Fruit fly (Drosophila melanogaster) whole organism, embryonic: ENCODE data around the gene CG15019.

Experiments used
- Aef1 ChIP-seq: fragments of 200-800 bp; sonication (Bioruptor generic); IDR thresholded peaks from 3 replicates; pipeline ENCODE4 v1.3.6; 2022; ENCODE audit warnings: missing biosample characterization, missing genetic modification characterization
- Atf-2 ChIP-seq: fragments of 200-800 bp; sonication (Bioruptor generic); optimal IDR thresholded peaks from 2 replicates; lab custom pipeline; 2016; ENCODE audit warnings: missing biosample characterization, missing genetic modification characterization
- B-H2 ChIP-seq: fragments of 200-800 bp; sonication (Bioruptor generic); optimal IDR thresholded peaks from 2 replicates; lab custom pipeline; 2018; ENCODE audit warnings: missing biosample characterization, mild to moderate bottlenecking, missing genetic modification characterization
- CG12155 ChIP-seq: fragments of 200-800 bp; sonication (Bioruptor generic); optimal IDR thresholded peaks from 3 replicates; lab custom pipeline; 2016; ENCODE audit warnings: missing biosample characterization, missing genetic modification characterization
- CG14050 ChIP-seq: fragments of 200-800 bp; sonication (Bioruptor generic); IDR thresholded peaks from 3 replicates; pipeline ENCODE4 v1.3.6; 2022; ENCODE audit warnings: missing biosample characterization, missing genetic modification characterization
- CG14667 ChIP-seq: fragments of 200-800 bp; sonication (Bioruptor generic); IDR thresholded peaks from 2 replicates; pipeline ENCODE4 v1.3.6; 2022; ENCODE audit warnings: missing biosample characterization, missing genetic modification characterization
- CG14710 ChIP-seq: fragments of 200-800 bp; sonication (Bioruptor generic); optimal IDR thresholded peaks from 3 replicates; lab custom pipeline; 2019; ENCODE audit warnings: missing biosample characterization, mild to moderate bottlenecking, missing genetic modification characterization, moderate library complexity
- CG15514 ChIP-seq: fragments of 200-800 bp; sonication (Bioruptor generic); optimal IDR thresholded peaks from 3 replicates; lab custom pipeline; 2017; ENCODE audit warnings: missing biosample characterization, missing genetic modification characterization, mild to moderate bottlenecking, moderate library complexity, missing genetic modification reagents
- CG17186 ChIP-seq: fragments of 200-800 bp; sonication (Bioruptor generic); optimal IDR thresholded peaks from 3 replicates; lab custom pipeline; 2017; ENCODE audit warnings: missing biosample characterization, missing genetic modification reagents, missing genetic modification characterization
- CG1792 ChIP-seq: fragments of 200-800 bp; sonication (Bioruptor generic); optimal IDR thresholded peaks from 2 replicates; lab custom pipeline; 2016; ENCODE audit warnings: missing biosample characterization, missing genetic modification characterization
- CG3163 ChIP-seq: fragments of 200-800 bp; sonication (Bioruptor generic); optimal IDR thresholded peaks from 3 replicates; lab custom pipeline; 2016; ENCODE audit warnings: missing biosample characterization, missing genetic modification characterization
- CG3847 ChIP-seq: fragments of 200-800 bp; sonication (Bioruptor generic); IDR thresholded peaks from 2 replicates; pipeline ENCODE4 v1.3.6; 2022; ENCODE audit warnings: missing biosample characterization, missing genetic modification characterization
- CG7963 ChIP-seq: fragments of 200-800 bp; sonication (Bioruptor generic); IDR thresholded peaks from 3 replicates; pipeline ENCODE4 v1.3.6; 2022; ENCODE audit warnings: missing biosample characterization, missing genetic modification characterization; ENCODE audit not compliant: partially characterized antibody
- Dip2 ChIP-seq: fragments of 200-800 bp; sonication (Bioruptor generic); IDR thresholded peaks from 2 replicates; pipeline ENCODE4 v1.3.6; 2022; ENCODE audit warnings: missing biosample characterization, missing genetic modification characterization
- Drgx ChIP-seq: fragments of 200-800 bp; sonication (Bioruptor generic); IDR thresholded peaks from 2 replicates; pipeline ENCODE4 v1.3.6; 2022; ENCODE audit warnings: missing biosample characterization, missing genetic modification characterization
- GATAe ChIP-seq: fragments of 200-800 bp; sonication (Bioruptor generic); conservative IDR thresholded peaks from 2 replicates; pipeline ENCODE4 v1.3.6; 2022; ENCODE audit warnings: missing biosample characterization, missing genetic modification characterization
- Hr39 ChIP-seq: fragments of >200 bp; optimal IDR thresholded peaks from 2 replicates; lab custom pipeline; 2017
- Hr78 ChIP-seq, 2 experiments: fragments of 200-800 bp in 1 of 2; fragments of >200 bp in 1 of 2; sonication (Bioruptor generic) in 1 of 2; optimal IDR thresholded peaks; 2 replicates each; lab custom pipeline; 2017 to 2019; ENCODE audit warnings: missing biosample characterization in 2 of 2, missing genetic modification characterization in 2 of 2, mild to moderate bottlenecking in 1 of 2, moderate library complexity in 1 of 2
- Lim3 ChIP-seq: fragments of 200-800 bp; sonication (Bioruptor generic); IDR thresholded peaks from 2 replicates; pipeline ENCODE4 v1.3.6; 2022; ENCODE audit warnings: missing biosample characterization, missing genetic modification characterization
- Oli ChIP-seq: fragments of 200-800 bp; sonication (Bioruptor generic); optimal IDR thresholded peaks from 2 replicates; lab custom pipeline; 2018; ENCODE audit warnings: missing biosample characterization, mild to moderate bottlenecking, missing genetic modification characterization, moderate library complexity
- Ssrp ChIP-seq: fragments of 200-800 bp; sonication (Bioruptor generic); optimal IDR thresholded peaks from 2 replicates; lab custom pipeline; 2018; ENCODE audit warnings: missing biosample characterization, mild to moderate bottlenecking, missing genetic modification characterization, moderate library complexity
- TFAM ChIP-seq: fragments of 200-800 bp; sonication (Bioruptor generic); optimal IDR thresholded peaks from 2 replicates; lab custom pipeline; 2017; ENCODE audit warnings: missing biosample characterization, missing genetic modification characterization, inconsistent platforms
- Xrp1 ChIP-seq: fragments of 200-800 bp; sonication (Bioruptor generic); IDR thresholded peaks from 2 replicates; pipeline ENCODE4 v1.3.6; 2022; ENCODE audit warnings: missing biosample characterization, missing genetic modification characterization
- ab ChIP-seq: fragments of 200-800 bp; sonication (Bioruptor generic); optimal IDR thresholded peaks from 2 replicates; lab custom pipeline; 2016; ENCODE audit warnings: missing biosample characterization, missing genetic modification characterization
- ase ChIP-seq: fragments of 200-800 bp; sonication (Bioruptor generic); IDR thresholded peaks from 3 replicates; pipeline ENCODE4 v1.3.6; 2022; ENCODE audit warnings: missing biosample characterization, missing genetic modification characterization
- bigmax ChIP-seq: fragments of 200-800 bp; sonication (Bioruptor generic); optimal IDR thresholded peaks from 2 replicates; lab custom pipeline; 2018; ENCODE audit warnings: missing biosample characterization, mild to moderate bottlenecking, missing genetic modification characterization
- cg ChIP-seq: fragments of 200-800 bp; sonication (Bioruptor generic); optimal IDR thresholded peaks from 3 replicates; lab custom pipeline; 2019; ENCODE audit warnings: missing biosample characterization, mild to moderate bottlenecking, missing genetic modification characterization, moderate library complexity
- chn ChIP-seq: fragments of 200-800 bp; sonication (Bioruptor generic); optimal IDR thresholded peaks from 2 replicates; lab custom pipeline; 2016; ENCODE audit warnings: missing biosample characterization, missing genetic modification characterization
- corto ChIP-seq: fragments of 200-800 bp; sonication (Bioruptor generic); optimal IDR thresholded peaks from 2 replicates; lab custom pipeline; 2016; ENCODE audit warnings: missing biosample characterization, mild to moderate bottlenecking, missing genetic modification characterization, moderate library complexity
- crc ChIP-seq: fragments of 200-800 bp; sonication (Bioruptor generic); optimal IDR thresholded peaks from 2 replicates; lab custom pipeline; 2016; ENCODE audit warnings: missing biosample characterization, missing genetic modification characterization
- ewg ChIP-seq: fragments of 200-800 bp; sonication (Bioruptor generic); optimal IDR thresholded peaks from 3 replicates; lab custom pipeline; 2017; ENCODE audit warnings: mild to moderate bottlenecking, missing biosample characterization, missing genetic modification reagents, missing genetic modification characterization
- fd102C ChIP-seq: fragments of 200-800 bp; sonication (Bioruptor generic); optimal IDR thresholded peaks from 2 replicates; lab custom pipeline; 2018; ENCODE audit warnings: missing biosample characterization, mild to moderate bottlenecking, missing genetic modification characterization, moderate library complexity
- her ChIP-seq: fragments of 200-800 bp; sonication (Bioruptor generic); optimal IDR thresholded peaks from 2 replicates; lab custom pipeline; 2016; ENCODE audit warnings: missing biosample characterization, missing genetic modification characterization
- lab ChIP-seq: fragments of 200-800 bp; sonication (Bioruptor generic); optimal IDR thresholded peaks from 3 replicates; lab custom pipeline; 2017; ENCODE audit warnings: missing biosample characterization, missing genetic modification characterization, mild to moderate bottlenecking, moderate library complexity, missing genetic modification reagents
- lola ChIP-seq, 3 experiments: fragments of >200 bp in 2 of 3; fragments of 200-800 bp in 1 of 3; sonication (Bioruptor generic) in 1 of 3; optimal IDR thresholded peaks; 2 replicates each; lab custom pipeline; 2017 to 2019; ENCODE audit warnings: missing biosample characterization in 3 of 3, missing genetic modification characterization in 3 of 3, mild to moderate bottlenecking in 1 of 3, moderate library complexity in 1 of 3
- mam ChIP-seq: fragments of 200-800 bp; sonication (Bioruptor generic); optimal IDR thresholded peaks from 3 replicates; lab custom pipeline; 2016; ENCODE audit warnings: missing biosample characterization, missing genetic modification characterization
- nerfin-1 ChIP-seq: fragments of 200-800 bp; sonication (Bioruptor generic); optimal IDR thresholded peaks from 3 replicates; lab custom pipeline; 2019; ENCODE audit warnings: missing biosample characterization, mild to moderate bottlenecking, missing genetic modification characterization, moderate library complexity
- nerfin-2 ChIP-seq: fragments of 200-800 bp; sonication (Bioruptor generic); IDR thresholded peaks from 2 replicates; pipeline ENCODE4 v1.3.6; 2022; ENCODE audit warnings: missing biosample characterization, missing genetic modification characterization; ENCODE audit not compliant: partially characterized antibody
- nmo ChIP-seq: fragments of 200-800 bp; sonication (Bioruptor generic); optimal IDR thresholded peaks from 2 replicates; lab custom pipeline; 2018; ENCODE audit warnings: missing biosample characterization, mild to moderate bottlenecking, missing genetic modification characterization, moderate library complexity
- org-1 ChIP-seq: fragments of 200-800 bp; sonication (Bioruptor generic); optimal IDR thresholded peaks from 2 replicates; lab custom pipeline; 2017; ENCODE audit warnings: missing biosample characterization, missing genetic modification characterization
- pan ChIP-seq, 4 experiments: fragments of >200 bp in 3 of 4; fragments of 200-800 bp in 1 of 4; sonication (Bioruptor generic) in 1 of 4; optimal IDR thresholded peaks in 3 of 4; IDR thresholded peaks in 1 of 4; 2 replicates each; pipeline versions ENCODE4 v1.3.6 to Lab custom; 2017 to 2022; ENCODE audit warnings: missing biosample characterization in 2 of 4, missing genetic modification characterization in 2 of 4, mixed read lengths in 1 of 4
- pfk ChIP-seq: fragments of 200-800 bp; sonication (Bioruptor generic); optimal IDR thresholded peaks from 2 replicates; lab custom pipeline; 2018; ENCODE audit warnings: missing biosample characterization, mild to moderate bottlenecking, missing genetic modification characterization, moderate library complexity
- ranshi ChIP-seq: fragments of 200-800 bp; sonication (Bioruptor generic); IDR thresholded peaks from 2 replicates; pipeline ENCODE4 v1.3.6; 2022; ENCODE audit warnings: missing biosample characterization, missing genetic modification characterization
- sc ChIP-seq, 3 experiments: fragments of >200 bp in 2 of 3; fragments of 200-800 bp in 1 of 3; sonication (Bioruptor generic) in 1 of 3; optimal IDR thresholded peaks; 2 replicates in 2 of 3; 3 replicates in 1 of 3; lab custom pipeline; 2017; ENCODE audit warnings: mild to moderate bottlenecking in 1 of 3, missing biosample characterization in 1 of 3, missing genetic modification characterization in 1 of 3, missing genetic modification reagents in 1 of 3
- schlank ChIP-seq: fragments of 200-800 bp; sonication (Bioruptor generic); optimal IDR thresholded peaks from 2 replicates; lab custom pipeline; 2018; ENCODE audit warnings: missing biosample characterization, mild to moderate bottlenecking, missing genetic modification characterization
- slbo ChIP-seq: fragments of 200-800 bp; sonication (Bioruptor generic); IDR thresholded peaks from 2 replicates; pipeline ENCODE4 v1.3.6; 2022; ENCODE audit warnings: missing biosample characterization, missing genetic modification characterization
- tgo ChIP-seq: fragments of 200-800 bp; sonication (Bioruptor generic); IDR thresholded peaks from 3 replicates; pipeline ENCODE4 v1.3.6; 2022; ENCODE audit warnings: missing biosample characterization, missing genetic modification characterization
- unc-4 ChIP-seq: fragments of 200-800 bp; sonication (Bioruptor generic); IDR thresholded peaks from 2 replicates; pipeline ENCODE4 v1.3.6; 2022; ENCODE audit warnings: missing biosample characterization, missing genetic modification characterization; ENCODE audit not compliant: partially characterized antibody
- wdn ChIP-seq: fragments of 200-800 bp; sonication (Bioruptor generic); IDR thresholded peaks from 2 replicates; pipeline ENCODE4 v1.3.6; 2022; ENCODE audit warnings: missing biosample characterization, missing genetic modification characterization

CG15019 gene

DNA sequence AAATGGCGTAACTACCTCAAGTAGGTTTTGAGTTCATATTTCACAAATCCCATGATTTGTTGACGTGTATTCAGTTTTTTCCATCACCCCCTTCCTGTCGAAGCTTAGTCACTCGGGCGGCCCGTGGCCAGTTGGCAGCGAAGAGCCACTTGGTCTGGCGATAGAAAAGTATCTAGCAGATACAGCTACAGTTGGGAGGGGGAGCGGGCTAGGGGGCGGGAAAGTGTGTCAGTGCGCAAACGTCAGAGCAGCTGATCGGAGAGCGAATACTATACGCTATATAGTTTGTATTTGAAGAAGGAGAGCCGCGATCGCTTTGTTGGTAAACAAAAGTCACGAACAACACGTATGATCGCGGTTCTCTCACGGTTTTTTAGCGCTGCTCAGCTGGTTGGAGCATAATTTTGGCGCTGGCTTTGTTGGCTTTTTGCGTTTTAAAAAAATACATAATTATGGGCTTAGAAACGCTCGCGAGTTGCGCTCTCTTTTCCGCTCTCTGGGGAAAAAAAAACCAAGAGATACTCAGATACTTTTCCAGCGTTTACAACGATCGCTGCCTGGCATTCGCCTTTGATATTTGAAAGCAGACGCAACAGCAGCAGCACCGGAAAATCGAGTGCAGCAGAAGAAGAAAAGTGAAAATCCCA lies 8.1 kb upstream of the CG15019 start (continued):
- TF ChIP-seq CG7963 (GFP tag; lab: Robert Waterston, UW) (no peak), pfk (GFP tag; lab: Kevin White, UChicago) (no peak), Hr39 (lab: Kevin White, UChicago) (no peak), nerfin-1 (tag; lab: Kevin White, UChicago) (no peak), pan (optimal IDR thresholded peaks at IDR 0.05; lab: Kevin White, UChicago) (no peak), pan (GFP tag; optimal IDR thresholded peaks at IDR 0.05 in 1 of 2, IDR thresholded peaks at IDR 0.05 in 1 of 2) (no peak), Oli (tag; lab: Kevin White, UChicago) (no peak), crc (GFP tag; lab: Kevin White, UChicago) (no peak), ase (GFP tag; lab: Robert Waterston, UW) (no peak), wdn (GFP tag; lab: Robert Waterston, UW) (no peak), Ssrp (no peak), nerfin-2 (GFP tag; lab: Robert Waterston, UW) (no peak), CG1792 (GFP tag; lab: Kevin White, UChicago) (no peak), mam (GFP tag; lab: Kevin White, UChicago) (peak; percentile 14), bigmax (GFP tag; lab: Kevin White, UChicago) (no peak), CG14667 (no peak), Hr78 (GFP tag; optimal IDR thresholded peaks at IDR 0.05; lab: Kevin White, UChicago) (no peak), fd102C (GFP tag; lab: Kevin White, UChicago) (no peak), CG14050 (GFP tag; lab: Robert Waterston, UW) (no peak), tgo (GFP tag; lab: Robert Waterston, UW) (no peak), Dip2 (no peak), CG3163 (GFP tag; lab: Kevin White, UChicago) (no peak), GATAe (no peak), nmo (GFP tag; lab: Kevin White, UChicago) (no peak), CG17186 (GFP tag; lab: Kevin White, UChicago) (no peak), Aef1 (GFP tag; lab: Robert Waterston, UW) (no peak), B-H2 (GFP tag; lab: Kevin White, UChicago) (peak; percentile 63), lab (GFP tag; lab: Kevin White, UChicago) (peak; percentile 63), Drgx (GFP tag; lab: Robert Waterston, UW) (peak; percentile 56), TFAM (GFP tag; lab: Kevin White, UChicago) (no peak), CG15514 (GFP tag; lab: Kevin White, UChicago) (no peak), Lim3 (GFP tag; lab: Robert Waterston, UW) (no peak), Atf-2 (GFP tag; lab: Kevin White, UChicago) (no peak), ewg (GFP tag; lab: Kevin White, UChicago) (no peak), chn (GFP tag; lab: Kevin White, UChicago) (no peak), Xrp1 (GFP tag; lab: Robert Waterston, UW) (no peak), sc (optimal IDR thresholded peaks at IDR 0.05; lab: Kevin White, UChicago) (no peak), sc (GFP tag; optimal IDR thresholded peaks at IDR 0.05; lab: Kevin White, UChicago) (no peak), slbo (peak; percentile 82), unc-4 (peak; percentile 52), ab (GFP tag; lab: Kevin White, UChicago) (no peak), org-1 (no peak), lola (GFP tag; optimal IDR thresholded peaks at IDR 0.05; lab: Kevin White, UChicago) (no peak), ranshi (GFP tag; lab: Robert Waterston, UW) (0 out of 2 replicates have a peak, but pooled peaks have one; percentile 28), CG14710 (tag; lab: Kevin White, UChicago) (no peak), corto (GFP tag; lab: Kevin White, UChicago) (no peak), her (no peak), CG3847 (peak; percentile 36; the same call in 1 of the 2 replicates), CG12155 (GFP tag; lab: Kevin White, UChicago) (no peak), cg (GFP tag; lab: Kevin White, UChicago) (no peak), schlank (tag; lab: Kevin White, UChicago) (peak; percentile 10)
